Worm (Caenorhabditis elegans): ENCODE measurements around the gene got-2.2.

got-2.2 gene

ce11 chrX:6280998-6281397 is 40.2 kb downstream of the got-2.2 start:
- TF ChIP-seq mdl-1 (tag; optimal IDR thresholded peaks at IDR 0.05) (no peak), ztf-1 (GFP tag; conservative IDR thresholded peaks at IDR 0.05) (no peak), C34F6.9 (tag; optimal IDR thresholded peaks at IDR 0.05) (no peak), elt-1 (tag; optimal IDR thresholded peaks at IDR 0.05) (no peak), ztf-4 (tag; optimal IDR thresholded peaks at IDR 0.05) (no peak), lin-13 (GFP tag; optimal IDR thresholded peaks at IDR 0.05) (peak; percentile 8), alr-1 (tag; optimal IDR thresholded peaks at IDR 0.05) (no peak), nhr-21 (tag; optimal IDR thresholded peaks at IDR 0.05) (no peak), lin-39 (tag; optimal IDR thresholded peaks at IDR 0.05) (no peak), nhr-23 (tag; optimal IDR thresholded peaks at IDR 0.05) (no peak), ceh-16 (tag; optimal IDR thresholded peaks at IDR 0.05) (no peak), nhr-129 (tag; optimal IDR thresholded peaks at IDR 0.05) (no peak), mab-5 (tag; optimal IDR thresholded peaks at IDR 0.05) (no peak), unc-55 (GFP tag; optimal IDR thresholded peaks at IDR 0.05) (no peak), F13H6.1 (tag; optimal IDR thresholded peaks at IDR 0.05) (no peak), sma-3 (GFP tag; optimal IDR thresholded peaks at IDR 0.05) (peak; percentile 38), peb-1 (tag; optimal IDR thresholded peaks at IDR 0.05) (no peak), gmeb-1 (tag; optimal IDR thresholded peaks at IDR 0.05) (no peak), lsy-2 (tag; optimal IDR thresholded peaks at IDR 0.05) (no peak), nhr-10 (tag; optimal IDR thresholded peaks at IDR 0.05) (no peak), zag-1 (tag; optimal IDR thresholded peaks at IDR 0.05) (no peak), egl-27 (tag; optimal IDR thresholded peaks at IDR 0.05) (no peak), ZK546.5 (tag; optimal IDR thresholded peaks at IDR 0.05) (no peak), sma-9 (GFP tag; optimal IDR thresholded peaks at IDR 0.05) (peak; percentile 3), sma-9 (tag; optimal IDR thresholded peaks at IDR 0.05) (no peak), ama-1 (optimal IDR thresholded peaks at IDR 0.05) (peak; percentile 60), aly-2 (tag; optimal IDR thresholded peaks at IDR 0.05) (no peak), nhr-237 (tag; optimal IDR thresholded peaks at IDR 0.05) (no peak), nhr-6 (tag; optimal IDR thresholded peaks at IDR 0.05) (peak; percentile 57), nhr-77 (tag; optimal IDR thresholded peaks at IDR 0.05) (no peak), unc-39 (tag; optimal IDR thresholded peaks at IDR 0.05) (no peak), Y55F3AM.14 (GFP tag; optimal IDR thresholded peaks at IDR 0.05) (no peak), snpc-4 (tag; optimal IDR thresholded peaks at IDR 0.05) (no peak), nhr-12 (tag; optimal IDR thresholded peaks at IDR 0.05) (no peak), sem-4 (tag; optimal IDR thresholded peaks at IDR 0.05) (no peak), crh-2 (tag; optimal IDR thresholded peaks at IDR 0.05) (peak; percentile 45), blmp-1 (tag; optimal IDR thresholded peaks at IDR 0.05; ENCODE audit: insufficient read depth) (peak; percentile 16), elt-3 (tag; optimal IDR thresholded peaks at IDR 0.05) (no peak), nhr-25 (tag; optimal IDR thresholded peaks at IDR 0.05) (peak; percentile 79), R02D3.7 (tag; optimal IDR thresholded peaks at IDR 0.05) (no peak), nhr-11 (tag; optimal IDR thresholded peaks at IDR 0.05) (no peak), lin-11 (tag; optimal IDR thresholded peaks at IDR 0.05) (no peak), dmd-4 (tag; optimal IDR thresholded peaks at IDR 0.05) (no peak), mbf-1 (tag; optimal IDR thresholded peaks at IDR 0.05) (no peak), ceh-82 (tag; optimal IDR thresholded peaks at IDR 0.05) (no peak), fos-1 (tag; optimal IDR thresholded peaks at IDR 0.05) (no peak), unc-62 (GFP tag; optimal IDR thresholded peaks at IDR 0.05) (no peak), skn-1 (tag; optimal IDR thresholded peaks at IDR 0.05) (no peak), ztf-11 (tag; optimal IDR thresholded peaks at IDR 0.05) (no peak)

- TF ChIP-seq crh-2 (tag; optimal IDR thresholded peaks at IDR 0.05) (peak; percentile 32), sma-9 (GFP tag; optimal IDR thresholded peaks at IDR 0.05) (peak; percentile 37), sma-9 (tag; optimal IDR thresholded peaks at IDR 0.05) (no peak), sma-3 (GFP tag; optimal IDR thresholded peaks at IDR 0.05) (peak; percentile 48), fos-1 (tag; optimal IDR thresholded peaks at IDR 0.05) (peak; percentile 45), Y55F3AM.14 (GFP tag; optimal IDR thresholded peaks at IDR 0.05) (no peak), nhr-11 (tag; optimal IDR thresholded peaks at IDR 0.05) (peak; percentile 30), nhr-21 (tag; optimal IDR thresholded peaks at IDR 0.05) (peak; percentile 8), blmp-1 (tag; optimal IDR thresholded peaks at IDR 0.05; ENCODE audit: insufficient read depth) (no peak)
These were observed 45.4 kb downstream of the got-2.2 start for ce11 chrX:6286154-6286553.

All from whole organism, L2 larva.